Worm (Caenorhabditis elegans): ENCODE results near the gene cyp-13A5.

cyp-13A5 gene

DNA sequence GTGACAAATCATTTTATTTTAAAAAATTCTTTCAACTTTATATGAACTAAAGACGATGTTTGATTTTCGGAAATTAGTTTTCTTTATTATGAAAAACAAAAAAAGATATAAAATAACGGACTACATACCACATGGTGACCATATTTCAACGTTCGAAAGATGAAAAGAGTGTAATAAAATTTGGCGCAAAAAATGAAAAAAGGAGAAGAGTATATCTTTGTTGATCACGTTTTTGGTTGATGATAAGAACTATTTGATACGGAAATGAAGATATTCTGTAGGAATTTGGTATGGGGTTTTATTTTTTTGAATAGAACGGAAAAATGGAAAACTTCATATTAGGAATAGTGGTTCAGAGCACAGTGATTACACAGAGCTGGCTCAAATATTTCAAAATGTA lies 47.1 kb downstream of the cyp-13A5 start, which contains the start of gene Y53C12B.7:
Gene Y53C12B.7, minus strand, starts transcription at position 163 of the 400 bp plus-strand sequence.
- TF ChIP-seq M03D4.4 (tag; optimal IDR thresholded peaks at IDR 0.05) = no peak
- TF ChIP-seq nhr-12 (tag; optimal IDR thresholded peaks at IDR 0.05) = no peak
- no peak for TF ChIP-seq hlh-1 (tag; optimal IDR thresholded peaks at IDR 0.05)
- no peak for TF ChIP-seq mep-1 (tag; optimal IDR thresholded peaks at IDR 0.05)
- TF ChIP-seq lsy-2 (tag; optimal IDR thresholded peaks at IDR 0.05) = no peak
- TF ChIP-seq ces-1 (GFP tag; optimal IDR thresholded peaks at IDR 0.05) = no peak
- no peak for TF ChIP-seq nhr-28 (tag; optimal IDR thresholded peaks at IDR 0.05)
- TF ChIP-seq nhr-2 (tag; optimal IDR thresholded peaks at IDR 0.05) = no peak
- no peak for TF ChIP-seq lin-13 (tag; optimal IDR thresholded peaks at IDR 0.05)
- no peak for TF ChIP-seq ceh-43 (GFP tag; optimal IDR thresholded peaks at IDR 0.05)
- TF ChIP-seq drap-1 (GFP tag; optimal IDR thresholded peaks at IDR 0.05) = no peak

DNA sequence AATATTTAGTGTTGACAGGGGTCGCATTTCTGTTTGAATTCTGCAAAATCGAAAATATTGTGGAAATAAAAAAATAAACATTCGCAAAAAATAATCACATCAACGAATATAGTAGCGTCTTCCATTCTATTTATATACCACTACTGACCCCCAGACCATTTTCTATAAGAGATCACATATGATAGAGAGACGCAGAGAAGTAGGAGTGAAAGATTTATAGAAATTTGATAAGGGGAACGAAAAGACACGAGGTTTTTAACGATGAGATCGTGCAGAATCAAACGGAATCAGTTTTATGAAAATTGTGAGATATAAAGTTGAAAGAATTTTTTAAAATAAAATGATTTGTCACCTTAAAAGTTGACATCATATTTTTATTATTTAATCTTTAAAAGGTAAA lies 47.9 kb downstream of the cyp-13A5 start:
- TF ChIP-seq ham-2 (GFP tag; optimal IDR thresholded peaks at IDR 0.05) (no peak), ceh-83 (GFP tag; optimal IDR thresholded peaks at IDR 0.05) (no peak), sptf-1 (tag; optimal IDR thresholded peaks at IDR 0.05) (no peak), mab-5 (tag; optimal IDR thresholded peaks at IDR 0.05) (no peak), unc-120 (tag; optimal IDR thresholded peaks at IDR 0.05; ENCODE audit: poor library complexity, severe bottlenecking) (no peak), flh-1 (GFP tag; optimal IDR thresholded peaks at IDR 0.05) (no peak), mep-1 (tag; optimal IDR thresholded peaks at IDR 0.05) (no peak), sem-2 (GFP tag; optimal IDR thresholded peaks at IDR 0.05) (no peak), nhr-237 (tag; optimal IDR thresholded peaks at IDR 0.05) (no peak), snpc-4 (tag; optimal IDR thresholded peaks at IDR 0.05) (no peak)
